Worm (Caenorhabditis elegans): ENCODE results near the gene W06G6.15.

W06G6.15 gene

DNA sequence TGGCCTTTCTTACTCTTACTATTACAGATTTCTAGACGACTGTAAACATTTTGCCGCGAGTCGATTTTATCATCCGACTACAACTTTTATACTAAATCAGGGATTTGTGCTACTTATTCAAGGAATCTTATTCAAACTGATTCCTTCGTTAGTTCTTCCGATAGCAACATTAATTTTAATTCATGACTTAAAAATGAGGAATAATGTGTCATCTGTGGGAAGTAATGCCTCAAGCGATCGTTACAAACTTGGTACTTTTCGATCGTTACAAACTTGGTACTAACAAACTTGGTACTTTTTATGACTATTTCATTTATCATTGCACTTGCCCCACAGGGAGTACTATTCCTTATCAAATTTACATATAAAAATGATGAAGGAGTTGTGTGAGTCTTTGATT, 36.9 kb upstream of the W06G6.15 start, which contains the start of gene Y70C5A.4:
Y70C5A.4 (plus strand) TSS at position 301 of the 400 bp plus-strand sequence.
- TF ChIP-seq F49E8.2 (tag; optimal IDR thresholded peaks at IDR 0.05; ENCODE audit: borderline replicate concordance) (no peak), pqm-1 (tag; optimal IDR thresholded peaks at IDR 0.05) (no peak), D1046.2 (GFP tag; IDR thresholded peaks at IDR 0.05) (no peak), lin-39 (tag; optimal IDR thresholded peaks at IDR 0.05) (no peak), arid-1 (GFP tag; conservative IDR thresholded peaks at IDR 0.05) (no peak), zip-2 (tag; optimal IDR thresholded peaks at IDR 0.05) (no peak), F44E2.7 (GFP tag; IDR thresholded peaks at IDR 0.05) (no peak)

DNA sequence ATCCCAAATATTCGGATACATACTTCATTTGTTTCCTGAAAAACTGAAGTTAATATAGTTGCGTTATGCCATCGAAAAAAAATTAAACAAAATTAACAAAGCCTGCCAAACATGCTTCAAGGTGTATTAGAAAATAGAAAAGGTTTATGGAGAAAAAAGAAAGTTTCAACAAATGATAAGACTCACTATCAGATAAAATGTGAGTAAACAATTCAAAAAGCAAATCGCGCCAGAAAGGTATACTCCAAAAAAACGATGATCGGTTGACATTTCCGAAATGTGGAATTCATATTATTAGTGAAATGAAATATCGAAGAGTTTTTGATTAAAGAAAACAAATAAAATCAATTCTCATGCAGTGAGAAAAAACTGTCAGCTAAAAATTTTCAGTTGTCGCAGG, 33.5 kb upstream of the W06G6.15 start, which contains the start of gene Y70C5A.3:
Y70C5A.3 (minus strand) TSS at position 50 of the 400 bp plus-strand sequence.
- TF ChIP-seq Y5F2A.4 (GFP tag; optimal IDR thresholded peaks at IDR 0.05) (no peak), ama-1 (optimal IDR thresholded peaks at IDR 0.05) (no peak), Y48G9A.11 (GFP tag; IDR thresholded peaks at IDR 0.05) (no peak), lin-1 (GFP tag; IDR thresholded peaks at IDR 0.05) (no peak), lin-29 (GFP tag; IDR thresholded peaks at IDR 0.05) (no peak), dve-1 (tag; optimal IDR thresholded peaks at IDR 0.05; ENCODE audit: insufficient read depth) (peak; percentile 42), unc-62 (GFP tag; optimal IDR thresholded peaks at IDR 0.05 in 1 of 2) (peak in 1 of 2 experiments; percentile 76), unc-62 (tag; optimal IDR thresholded peaks at IDR 0.05) (no peak), nhr-111 (GFP tag; optimal IDR thresholded peaks at IDR 0.05) (no peak), pqm-1 (tag; optimal IDR thresholded peaks at IDR 0.05) (peak; percentile 34), daf-19 (GFP tag; conservative IDR thresholded peaks at IDR 0.05) (no peak), ZK546.5 (tag; optimal IDR thresholded peaks at IDR 0.05) (no peak), mxl-2 (GFP tag; conservative IDR thresholded peaks at IDR 0.05) (no peak), ceh-28 (tag; optimal IDR thresholded peaks at IDR 0.05) (no peak), mdl-1 (tag; optimal IDR thresholded peaks at IDR 0.05) (no peak), egl-27 (tag; optimal IDR thresholded peaks at IDR 0.05) (no peak), saeg-2 (GFP tag; IDR thresholded peaks at IDR 0.05) (no peak), daf-12 (tag; optimal IDR thresholded peaks at IDR 0.05) (no peak), skn-1 (tag; optimal IDR thresholded peaks at IDR 0.05) (no peak), daf-16 (GFP tag; optimal IDR thresholded peaks at IDR 0.05) (no peak), daf-16 (tag; optimal IDR thresholded peaks at IDR 0.05) (peak; percentile 92), ctbp-1 (GFP tag; IDR thresholded peaks at IDR 0.05) (no peak), zag-1 (tag; optimal IDR thresholded peaks at IDR 0.05) (no peak)

DNA sequence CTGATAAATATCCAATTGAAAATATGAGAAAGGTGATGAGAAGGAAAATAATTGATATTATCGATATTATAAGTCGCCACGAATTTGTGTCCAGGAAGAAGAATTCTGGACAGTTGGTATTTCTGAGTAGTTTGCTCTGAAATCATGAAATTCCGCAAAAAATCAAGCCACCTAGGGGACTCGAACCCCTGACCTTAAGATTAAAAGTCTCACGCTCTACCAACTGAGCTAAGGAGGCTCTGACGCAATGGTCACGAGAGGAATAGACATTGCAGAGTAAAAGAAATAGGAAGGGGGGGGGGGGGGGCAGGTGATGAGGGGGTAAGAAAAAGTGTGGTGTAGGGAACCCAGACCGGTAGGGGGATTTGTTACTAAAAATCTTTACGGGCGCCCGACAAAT, 32.4 kb upstream of the W06G6.15 start:
- TF ChIP-seq vab-7 (GFP tag; IDR thresholded peaks at IDR 0.05) (peak; percentile 54; the same call in 1 of the 2 replicates), D1046.2 (GFP tag; IDR thresholded peaks at IDR 0.05) (0 out of 2 replicates have a peak, but pooled peaks have one; percentile 53), mdt-29 (GFP tag; IDR thresholded peaks at IDR 0.05) (0 out of 2 replicates have a peak, but pooled peaks have one; percentile 26), aha-1 (tag) (no peak), duxl-1 (tag; optimal IDR thresholded peaks at IDR 0.05; ENCODE audit: poor library complexity) (no peak), lim-7 (GFP tag; IDR thresholded peaks at IDR 0.05) (peak; percentile 77), dmd-6 (GFP tag; IDR thresholded peaks at IDR 0.05) (peak; percentile 38), spr-3 (GFP tag; optimal IDR thresholded peaks at IDR 0.05) (peak; percentile 33), nhr-111 (GFP tag; optimal IDR thresholded peaks at IDR 0.05) (peak; percentile 1), arid-1 (GFP tag; conservative IDR thresholded peaks at IDR 0.05) (peak; percentile 49; the same call in 1 of the 2 replicates), ceh-32 (tag; optimal IDR thresholded peaks at IDR 0.05; ENCODE audit: poor library complexity) (no peak), T26A8.4 (GFP tag; IDR thresholded peaks at IDR 0.05) (peak; percentile 27; the same call in 1 of the 2 replicates)

All from whole organism, L4 larva.